Worm (Caenorhabditis elegans) whole organism, young adult: Measurements from ENCODE around the gene C16A3.2.

Source experiments
- F10E7.11 ChIP-seq: sonication (generic microtip); optimal IDR thresholded peaks from 2 replicates; lab custom pipeline; 2017; ENCODE audit warnings: mild to moderate bottlenecking, missing genetic modification characterization, moderate library complexity, missing compliant biosample characterization
- Y67H2A.10 ChIP-seq: fragments of 200-800 bp; sonication (Bioruptor generic); conservative IDR thresholded peaks from 2 replicates; pipeline ENCODE4 v1.3.6; 2022; ENCODE audit warnings: missing genetic modification reagents, missing genetic modification characterization, missing compliant biosample characterization
- athp-1 ChIP-seq: sonication (generic microtip); optimal IDR thresholded peaks from 2 replicates; lab custom pipeline; 2017; ENCODE audit warnings: mild to moderate bottlenecking, missing genetic modification characterization, missing compliant biosample characterization
- ceh-27 ChIP-seq: fragments of 200-800 bp; sonication (Bioruptor generic); optimal IDR thresholded peaks from 2 replicates; lab custom pipeline; 2018; ENCODE audit warnings: mild to moderate bottlenecking, missing genetic modification characterization, moderate library complexity, missing compliant biosample characterization
- chd-7 ChIP-seq: sonication (generic microtip); optimal IDR thresholded peaks from 2 replicates; lab custom pipeline; 2016; ENCODE audit warnings: mild to moderate bottlenecking, missing genetic modification characterization, moderate library complexity, missing compliant biosample characterization
- hsf-1 ChIP-seq: fragments of 200-800 bp; sonication (Bioruptor generic); IDR thresholded peaks from 2 replicates; pipeline ENCODE4 v1.3.6; 2022; ENCODE audit warnings: missing genetic modification reagents, missing genetic modification characterization, missing compliant biosample characterization
- lin-26 ChIP-seq: fragments of 200-800 bp; sonication (Bioruptor generic); IDR thresholded peaks from 2 replicates; pipeline ENCODE4 v1.3.6; 2022; ENCODE audit warnings: missing genetic modification reagents, missing genetic modification characterization, missing compliant biosample characterization
- mxl-1 ChIP-seq: sonication (generic microtip); optimal IDR thresholded peaks from 2 replicates; lab custom pipeline; 2016; ENCODE audit warnings: missing genetic modification characterization, missing compliant biosample characterization
- nfya-1 ChIP-seq: sonication (generic microtip); optimal IDR thresholded peaks from 2 replicates; lab custom pipeline; 2017; ENCODE audit warnings: antibody characterized with exemption, missing compliant biosample characterization, missing genetic modification characterization, borderline replicate concordance; ENCODE audit not compliant: insufficient read depth
- sea-2 ChIP-seq: fragments of 200-800 bp; sonication (Bioruptor generic); IDR thresholded peaks from 2 replicates; pipeline ENCODE4 v1.3.6; 2022; ENCODE audit warnings: missing genetic modification characterization, missing compliant biosample characterization
- snpc-4 ChIP-seq, 5 experiments: fragments of 150-350 bp in 1 of 5; sonication (generic microtip) in 4 of 5; optimal IDR thresholded peaks; 2 replicates each; lab custom pipeline; 2014 to 2018; ENCODE audit warnings: missing genetic modification characterization in 5 of 5, missing biosample characterization in 3 of 5, antibody characterized with exemption in 2 of 5, mild to moderate bottlenecking in 2 of 5, missing compliant biosample characterization in 2 of 5, missing genotype in 2 of 5, moderate library complexity in 2 of 5, missing genetic modification reagents in 1 of 5
- unc-62 ChIP-seq: fragments of 150-350 bp; optimal IDR thresholded peaks from 2 replicates; lab custom pipeline; 2014; ENCODE audit warnings: missing biosample characterization, missing genetic modification reagents, missing genetic modification characterization
- ztf-28 ChIP-seq: fragments of 200-800 bp; sonication (Bioruptor generic); IDR thresholded peaks from 2 replicates; pipeline ENCODE4 v1.3.6; 2022; ENCODE audit warnings: missing genetic modification reagents, missing genetic modification characterization, missing compliant biosample characterization

DNA sequence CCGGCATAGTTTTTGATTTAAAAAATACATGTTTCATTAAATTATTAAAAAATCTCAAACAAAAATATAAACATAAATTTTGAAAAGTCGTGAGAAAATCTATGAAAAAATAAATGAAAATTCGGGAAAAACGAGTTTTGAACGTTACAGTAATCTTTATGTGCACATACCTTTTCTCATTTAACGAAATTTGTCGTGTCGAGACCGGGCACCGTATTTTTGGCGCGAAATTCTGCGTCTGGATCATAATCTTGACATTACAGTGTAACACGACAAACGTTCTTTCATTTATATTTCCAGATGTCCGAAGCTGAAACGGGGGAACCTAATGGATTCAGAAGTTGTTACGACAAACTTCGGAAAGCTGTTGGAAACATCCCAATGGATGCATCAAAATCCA, at the start of gene C16A3.2:
- no peak for TF ChIP-seq mxl-1 (tag; lab: Kevin White, UChicago)
- no peak for TF ChIP-seq Y67H2A.10 (GFP tag; lab: Robert Waterston, UW)
- no peak for TF ChIP-seq chd-7 (tag; lab: Kevin White, UChicago)
- TF ChIP-seq lin-26, result no peak
- no peak for TF ChIP-seq nfya-1
- no peak for TF ChIP-seq F10E7.11 (tag; lab: Kevin White, UChicago)
- no peak for TF ChIP-seq snpc-4 (GFP tag; optimal IDR thresholded peaks at IDR 0.05; lab: Kevin White, UChicago)
- TF ChIP-seq snpc-4 (tag; optimal IDR thresholded peaks at IDR 0.05; lab: Kevin White, UChicago), result no peak
- no peak for TF ChIP-seq ceh-27
- TF ChIP-seq hsf-1 (GFP tag; lab: Robert Waterston, UW), result no peak
- no peak for TF ChIP-seq sea-2
- no peak for TF ChIP-seq athp-1
- TF ChIP-seq ztf-28, result no peak
- TF ChIP-seq unc-62 (GFP tag; lab: Kevin White, UChicago), result no peak
